Worm (Caenorhabditis elegans): Measurements from ENCODE around the gene C31E10.5.
A peak's percentile ranks its signal among the peaks of the same experiment; 100 is the strongest.

The C31E10.5 gene

DNA sequence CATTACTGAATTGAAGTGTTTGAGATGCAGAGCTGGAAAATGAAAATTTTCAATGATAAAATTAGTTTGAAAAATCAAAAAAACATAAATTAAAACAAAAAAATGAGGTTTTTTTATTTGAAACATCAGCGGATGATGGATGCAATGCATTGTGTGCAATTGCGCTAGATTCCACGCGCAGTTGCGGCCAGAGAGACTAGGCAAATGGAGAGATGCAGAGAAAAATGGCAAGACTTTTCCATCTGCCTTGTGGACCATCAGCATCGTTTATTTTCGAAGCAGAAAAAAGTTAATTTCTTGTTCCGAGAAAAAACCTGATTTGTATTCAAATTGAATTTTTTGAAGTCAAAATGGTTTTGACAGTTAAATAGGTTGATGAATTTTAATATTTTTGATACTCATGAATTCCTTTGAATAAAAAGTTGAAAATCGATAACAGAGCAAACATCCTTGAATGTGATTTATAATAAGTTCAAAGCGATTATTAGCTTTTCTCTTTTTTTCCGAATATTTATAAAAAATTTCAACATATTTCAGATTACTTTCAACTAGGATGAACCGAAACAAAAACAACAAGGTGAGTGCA is at the start of gene C31E10.5, which contains the start of gene C31E10.6:
C31E10.5 (minus strand) TSS at position 32 of the 586 bp plus-strand sequence.
C31E10.6 (plus strand) TSS at position 536 of the 586 bp plus-strand sequence.
- no peak for TF ChIP-seq dao-5 (tag; optimal IDR thresholded peaks at IDR 0.05)
- TF ChIP-seq W03F9.2 (tag; optimal IDR thresholded peaks at IDR 0.05) = no peak
- TF ChIP-seq him-1 (tag; optimal IDR thresholded peaks at IDR 0.05) = no peak

DNA sequence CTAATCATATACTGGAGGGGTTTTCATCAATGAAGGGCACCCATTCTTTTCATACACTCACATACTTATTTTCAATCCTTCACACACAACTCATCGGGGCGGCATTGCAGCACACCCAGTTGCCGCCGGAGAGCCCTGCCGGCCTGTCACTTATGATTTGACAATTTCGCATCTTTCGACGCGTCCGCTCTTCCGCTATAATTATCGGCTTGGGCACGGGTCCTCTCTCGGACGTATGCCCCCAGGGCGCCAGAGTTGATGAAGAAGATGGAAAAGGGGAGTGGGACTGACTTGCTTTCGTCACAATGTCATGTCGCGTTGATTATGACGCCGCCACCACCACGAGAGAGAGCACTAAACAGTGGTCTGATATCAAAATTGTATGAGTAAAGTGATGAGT is 48.7 kb upstream of the C31E10.5 start:
- TF ChIP-seq him-1 (tag; optimal IDR thresholded peaks at IDR 0.05) (no peak), dao-5 (tag; optimal IDR thresholded peaks at IDR 0.05) (no peak)

DNA sequence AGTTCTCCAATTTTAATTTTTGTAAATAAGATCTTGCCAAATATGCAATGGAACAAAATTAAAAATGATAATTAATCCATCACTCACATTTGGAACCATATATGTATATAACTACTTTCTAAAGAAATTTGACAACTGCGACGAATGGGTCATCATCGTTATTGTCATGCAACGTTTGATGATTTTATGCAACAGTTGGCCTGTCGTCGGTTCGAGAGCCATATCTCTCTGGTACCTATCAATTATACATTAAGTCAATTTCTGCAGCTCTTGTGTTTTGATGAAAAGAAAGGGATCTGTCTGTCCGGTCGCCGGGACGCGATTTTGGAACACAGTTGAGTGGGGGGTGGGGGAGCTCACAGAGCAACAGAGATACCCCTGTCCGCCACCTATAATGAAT is 43.7 kb upstream of the C31E10.5 start:
- no peak for TF ChIP-seq dao-5 (tag; optimal IDR thresholded peaks at IDR 0.05)
- no peak for TF ChIP-seq W03F9.2 (tag; optimal IDR thresholded peaks at IDR 0.05)

DNA sequence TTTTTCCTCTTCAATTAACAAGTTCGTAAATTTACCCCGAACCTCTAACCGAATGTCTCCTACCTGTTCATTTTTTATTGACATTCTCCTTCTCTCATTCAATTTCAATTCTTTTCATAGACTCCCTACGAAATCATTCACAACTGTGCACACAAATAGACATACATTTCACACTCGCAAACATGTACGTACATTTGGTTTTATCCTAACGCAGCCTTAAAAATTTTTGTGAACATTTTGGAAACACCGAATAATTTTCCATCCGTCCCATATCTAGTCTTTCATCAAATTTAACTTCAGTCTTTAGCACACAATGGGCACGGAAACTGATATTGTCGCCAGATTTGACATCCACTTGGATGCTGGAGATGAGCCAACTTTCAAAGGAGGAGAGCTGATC is 37.9 kb upstream of the C31E10.5 start, which contains the start of gene arrd-25:
arrd-25 (plus strand) TSS at position 301 of the 400 bp plus-strand sequence.
- TF ChIP-seq dao-5 (tag; optimal IDR thresholded peaks at IDR 0.05) = no peak
- TF ChIP-seq W03F9.2 (tag; optimal IDR thresholded peaks at IDR 0.05) = no peak
- TF ChIP-seq him-1 (tag; optimal IDR thresholded peaks at IDR 0.05) = no peak

- TF ChIP-seq him-1 (tag; optimal IDR thresholded peaks at IDR 0.05) = no peak
- no peak for TF ChIP-seq dao-5 (tag; optimal IDR thresholded peaks at IDR 0.05)
- no peak for TF ChIP-seq W03F9.2 (tag; optimal IDR thresholded peaks at IDR 0.05)
These were observed 34.9 kb upstream of the C31E10.5 start for ce11 chrX:14030524-14030923.

- TF ChIP-seq dao-5 (tag; optimal IDR thresholded peaks at IDR 0.05) (no peak), W03F9.2 (tag; optimal IDR thresholded peaks at IDR 0.05) (no peak), him-1 (tag; optimal IDR thresholded peaks at IDR 0.05) (no peak)
These were observed 34.2 kb upstream of the C31E10.5 start for ce11 chrX:14029872-14030271.

ce11 chrX:14029392-14029791 is 33.8 kb upstream of the C31E10.5 start:
- no peak for TF ChIP-seq him-1 (tag; optimal IDR thresholded peaks at IDR 0.05)
- TF ChIP-seq dao-5 (tag; optimal IDR thresholded peaks at IDR 0.05) = no peak
- TF ChIP-seq W03F9.2 (tag; optimal IDR thresholded peaks at IDR 0.05) = no peak

DNA sequence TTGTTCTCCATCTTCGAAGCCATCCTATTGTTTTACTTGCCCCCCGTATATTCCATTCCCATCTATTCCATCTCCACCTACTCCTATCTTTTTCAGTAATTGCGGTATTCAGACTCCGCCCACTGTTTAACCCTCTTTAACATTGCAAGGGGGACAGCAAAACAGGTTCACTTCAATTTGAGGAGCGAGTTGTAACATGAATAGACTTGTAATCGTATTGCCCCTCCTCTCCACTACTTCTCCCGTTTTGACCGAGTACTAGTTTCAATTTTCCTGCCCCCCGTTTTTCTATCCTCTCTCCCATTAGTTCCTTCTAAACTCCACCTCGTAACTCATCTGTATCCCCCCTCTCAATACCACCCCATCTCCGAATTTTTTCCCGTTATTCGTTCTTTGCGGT is 32.9 kb upstream of the C31E10.5 start:
- TF ChIP-seq dao-5 (tag; optimal IDR thresholded peaks at IDR 0.05) (no peak), W03F9.2 (tag; optimal IDR thresholded peaks at IDR 0.05) (no peak), him-1 (tag; optimal IDR thresholded peaks at IDR 0.05) (no peak)

DNA sequence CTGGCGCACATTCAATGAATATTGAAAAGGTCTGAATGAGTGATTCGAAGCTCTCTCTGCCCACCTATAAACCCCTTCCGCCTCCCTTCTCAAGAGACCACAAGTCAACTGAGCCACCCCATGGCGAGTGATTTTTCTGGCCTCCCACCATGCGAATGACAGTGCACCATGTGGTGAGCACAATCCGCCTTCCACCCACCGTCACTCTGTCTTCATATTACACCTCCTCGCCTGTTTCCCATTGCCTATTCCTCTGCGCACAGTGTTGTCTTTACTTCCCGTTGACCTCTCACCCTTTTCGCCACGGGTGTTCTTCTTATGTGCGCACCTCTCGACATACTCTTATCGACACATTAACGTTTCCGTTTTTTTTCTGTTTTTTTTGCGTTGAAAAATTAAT is 31.3 kb upstream of the C31E10.5 start:
- TF ChIP-seq dao-5 (tag; optimal IDR thresholded peaks at IDR 0.05) = no peak

DNA sequence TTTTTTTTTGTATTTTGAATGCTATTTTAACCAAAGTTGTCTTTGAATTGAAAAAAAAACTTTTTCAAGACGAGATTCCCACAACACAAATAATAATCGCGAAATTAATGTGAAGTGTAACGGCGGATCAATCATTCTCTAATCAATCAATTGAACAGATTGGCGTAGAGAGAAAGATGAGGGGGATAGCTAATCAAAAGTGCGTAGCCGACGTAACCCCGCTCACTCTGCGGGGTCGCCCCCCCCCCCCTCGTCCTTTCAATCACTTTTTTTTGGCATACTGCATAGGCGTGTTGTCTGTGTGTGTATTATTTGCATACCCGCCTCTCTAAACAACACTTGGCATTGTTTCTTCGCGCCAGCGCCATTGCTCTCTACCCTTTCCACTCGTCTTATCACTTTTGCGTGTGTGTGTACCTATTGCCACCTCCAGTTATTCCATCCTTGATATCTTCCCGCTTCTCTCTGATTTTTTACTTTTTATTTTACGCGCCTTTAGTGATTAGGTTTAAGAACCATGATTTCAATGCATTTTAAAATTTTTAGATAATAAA is 28.8 kb upstream of the C31E10.5 start:
- TF ChIP-seq W03F9.2 (tag; optimal IDR thresholded peaks at IDR 0.05) (no peak), him-1 (tag; optimal IDR thresholded peaks at IDR 0.05) (no peak), dao-5 (tag; optimal IDR thresholded peaks at IDR 0.05) (no peak)

DNA sequence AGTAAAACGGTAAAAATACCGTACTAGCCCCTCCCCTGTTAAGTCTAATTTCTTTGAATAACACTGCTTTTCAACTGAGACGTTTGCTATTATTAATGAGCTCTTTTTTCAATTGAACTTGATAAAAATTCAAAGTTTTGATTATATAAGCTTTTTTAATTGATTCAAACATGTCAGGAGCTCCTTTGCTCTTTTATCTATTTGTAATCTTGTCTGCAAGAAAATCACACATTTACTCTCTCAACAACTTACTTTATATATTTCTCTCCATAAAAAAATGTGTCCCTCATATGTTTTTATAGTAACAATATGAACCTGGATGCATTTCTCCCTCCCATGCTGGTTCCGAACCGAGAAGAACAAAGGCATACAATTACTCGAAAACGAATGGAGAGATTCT is 24.7 kb upstream of the C31E10.5 start, which contains the start of gene C04C11.1:
C04C11.1 (plus strand) TSS at position 301 of the 400 bp plus-strand sequence.
- TF ChIP-seq dao-5 (tag; optimal IDR thresholded peaks at IDR 0.05) (no peak), W03F9.2 (tag; optimal IDR thresholded peaks at IDR 0.05) (no peak), him-1 (tag; optimal IDR thresholded peaks at IDR 0.05) (no peak)

- TF ChIP-seq dao-5 (tag; optimal IDR thresholded peaks at IDR 0.05) = no peak
- TF ChIP-seq him-1 (tag; optimal IDR thresholded peaks at IDR 0.05) = peak; percentile 82
These were observed 21.1 kb upstream of the C31E10.5 start for ce11 chrX:14016698-14017097.

- TF ChIP-seq W03F9.2 (tag; optimal IDR thresholded peaks at IDR 0.05) = peak; percentile 59
- peak; percentile 73 for TF ChIP-seq dao-5 (tag; optimal IDR thresholded peaks at IDR 0.05)
- peak; percentile 95 for TF ChIP-seq him-1 (tag; optimal IDR thresholded peaks at IDR 0.05)
These were observed 20.2 kb upstream of the C31E10.5 start for ce11 chrX:14015808-14016207.

- no peak for TF ChIP-seq W03F9.2 (tag; optimal IDR thresholded peaks at IDR 0.05)
- TF ChIP-seq him-1 (tag; optimal IDR thresholded peaks at IDR 0.05) = no peak
- TF ChIP-seq dao-5 (tag; optimal IDR thresholded peaks at IDR 0.05) = no peak
These were observed 19.7 kb upstream of the C31E10.5 start, which contains the start of gene C04C11.25 for ce11 chrX:14015366-14015765. C04C11.25 (minus strand) TSS chrX:14015466.

ce11 chrX:14012417-14012816 is 16.8 kb upstream of the C31E10.5 start, which contains the start of gene tbc-19:
tbc-19 (minus strand) TSS chrX:14012517.
- no peak for TF ChIP-seq dao-5 (tag; optimal IDR thresholded peaks at IDR 0.05)
- TF ChIP-seq him-1 (tag; optimal IDR thresholded peaks at IDR 0.05) = no peak
- no peak for TF ChIP-seq W03F9.2 (tag; optimal IDR thresholded peaks at IDR 0.05)
